Fruit fly (Drosophila melanogaster) whole organism, wandering third instar larva: Measurements from ENCODE around the gene Nt5b.

ENCODE experiments used
- Abd-B ChIP-seq: fragments of >200 bp; optimal IDR thresholded peaks from 2 replicates; lab custom pipeline; 2017; ENCODE audit warnings: missing biosample characterization, missing genetic modification characterization
- CG32264 ChIP-seq: fragments of 200-800 bp; sonication (Bioruptor generic); optimal IDR thresholded peaks from 2 replicates; lab custom pipeline; 2016; ENCODE audit warnings: missing biosample characterization, missing genetic modification characterization
- CG9705 ChIP-seq: fragments of 200-800 bp; sonication (Bioruptor generic); optimal IDR thresholded peaks from 2 replicates; lab custom pipeline; 2018; ENCODE audit warnings: missing biosample characterization, mild to moderate bottlenecking, missing genetic modification characterization
- CrebA ChIP-seq: fragments of 200-800 bp; sonication (Bioruptor generic); optimal IDR thresholded peaks from 2 replicates; lab custom pipeline; 2016; ENCODE audit warnings: missing biosample characterization, mild to moderate bottlenecking, missing genetic modification characterization, borderline replicate concordance
- Dfd ChIP-seq: fragments of >200 bp; optimal IDR thresholded peaks from 2 replicates; lab custom pipeline; 2017; ENCODE audit warnings: missing biosample characterization, missing genetic modification characterization
- Dif ChIP-seq: fragments of 200-275, 200-300 bp; sonication (Bioruptor generic); optimal IDR thresholded peaks from 2 replicates; lab custom pipeline; 2018; ENCODE audit warnings: missing biosample characterization, missing genetic modification characterization; ENCODE audit not compliant: partially characterized antibody
- GATAd ChIP-seq: sonication (Bioruptor generic); optimal IDR thresholded peaks from 2 replicates; lab custom pipeline; 2016; ENCODE audit warnings: missing biosample characterization, missing genetic modification characterization
- HLH106 ChIP-seq: fragments of 200-800 bp; optimal IDR thresholded peaks from 3 replicates; lab custom pipeline; 2019; ENCODE audit warnings: missing biosample characterization, mild to moderate bottlenecking, missing genetic modification characterization, moderate library complexity
- Hnf4 ChIP-seq: fragments of 200-800 bp; sonication (Bioruptor generic); optimal IDR thresholded peaks from 2 replicates; lab custom pipeline; 2016; ENCODE audit warnings: missing biosample characterization, mild to moderate bottlenecking, missing genetic modification characterization
- Hr78 ChIP-seq: fragments of >200 bp; optimal IDR thresholded peaks from 2 replicates; lab custom pipeline; 2017; ENCODE audit warnings: missing biosample characterization, missing genetic modification characterization
- Hr83 ChIP-seq: fragments of 200-300 bp; sonication (Bioruptor generic); optimal IDR thresholded peaks from 2 replicates; lab custom pipeline; 2016; ENCODE audit warnings: missing biosample characterization, mild to moderate bottlenecking, missing genetic modification characterization, moderate library complexity; ENCODE audit not compliant: poor library complexity, severe bottlenecking
- Jra ChIP-seq: sonication (Bioruptor generic); optimal IDR thresholded peaks from 2 replicates; lab custom pipeline; 2016; ENCODE audit warnings: missing biosample characterization, missing genetic modification characterization
- Mio ChIP-seq: sonication (Bioruptor generic); optimal IDR thresholded peaks from 2 replicates; lab custom pipeline; 2016; ENCODE audit warnings: missing biosample characterization, missing genetic modification characterization
- Myc ChIP-seq: fragments of >200 bp; optimal IDR thresholded peaks from 2 replicates; lab custom pipeline; 2017
- N ChIP-seq: fragments of >200 bp; optimal IDR thresholded peaks from 2 replicates; lab custom pipeline; 2018; ENCODE audit warnings: missing biosample characterization, missing external identifiers, missing genetic modification characterization
- OdsH ChIP-seq: fragments of 200-800 bp; sonication (Bioruptor generic); optimal IDR thresholded peaks from 2 replicates; lab custom pipeline; 2016; ENCODE audit warnings: missing biosample characterization, mild to moderate bottlenecking, missing genetic modification characterization
- Rel ChIP-seq, 2 experiments: fragments of 200-800 bp; sonication (Bioruptor generic) in 1 of 2; optimal IDR thresholded peaks; 2 replicates in 1 of 2; 3 replicates in 1 of 2; lab custom pipeline; 2016 to 2019; ENCODE audit warnings: mild to moderate bottlenecking in 2 of 2, missing biosample characterization in 2 of 2, missing genetic modification characterization in 2 of 2, moderate library complexity in 1 of 2
- Sp1 ChIP-seq: fragments of 200-800 bp; sonication (Bioruptor generic); optimal IDR thresholded peaks from 3 replicates; lab custom pipeline; 2019; ENCODE audit warnings: missing biosample characterization, mild to moderate bottlenecking, missing genetic modification characterization, moderate library complexity
- Vsx2 ChIP-seq: fragments of 200-300, 225-300 bp; sonication (Bioruptor generic); optimal IDR thresholded peaks from 2 replicates; lab custom pipeline; 2018; ENCODE audit warnings: missing biosample characterization, missing genetic modification characterization; ENCODE audit not compliant: partially characterized antibody
- br ChIP-seq: fragments of 200-800 bp; sonication (Bioruptor generic); optimal IDR thresholded peaks from 2 replicates; lab custom pipeline; 2016; ENCODE audit warnings: missing biosample characterization, missing genetic modification characterization
- brk ChIP-seq: fragments of 200-800 bp; sonication (Bioruptor generic); optimal IDR thresholded peaks from 2 replicates; lab custom pipeline; 2016; ENCODE audit warnings: missing biosample characterization, mild to moderate bottlenecking, missing genetic modification characterization
- dl ChIP-seq, 2 experiments: fragments of 175-275, 200-275 bp in 1 of 2; fragments of 200-275 bp in 1 of 2; sonication (Bioruptor generic); optimal IDR thresholded peaks; lab custom pipeline; 2018; ENCODE audit warnings: mild to moderate bottlenecking in 2 of 2, missing biosample characterization in 2 of 2, missing genetic modification characterization in 2 of 2, moderate library complexity in 2 of 2; ENCODE audit not compliant: partially characterized antibody in 2 of 2, insufficient read depth in 1 of 2
- dmrt93B ChIP-seq: fragments of 200-800 bp; sonication (Bioruptor generic); optimal IDR thresholded peaks from 2 replicates; lab custom pipeline; 2018; ENCODE audit warnings: missing biosample characterization, mild to moderate bottlenecking, missing genetic modification characterization
- dsf ChIP-seq: sonication (Bioruptor generic); optimal IDR thresholded peaks from 2 replicates; lab custom pipeline; 2016; ENCODE audit warnings: missing biosample characterization, missing genetic modification characterization, borderline replicate concordance
- ey ChIP-seq: fragments of 200-800 bp; sonication (Bioruptor generic); optimal IDR thresholded peaks from 2 replicates; lab custom pipeline; 2016; ENCODE audit warnings: missing biosample characterization, missing genetic modification characterization
- foxo ChIP-seq, 2 experiments: fragments of 200-800 bp; sonication (Bioruptor generic); optimal IDR thresholded peaks; 2 replicates in 1 of 2; 3 replicates in 1 of 2; lab custom pipeline; 2016 to 2017; ENCODE audit warnings: missing biosample characterization in 2 of 2, missing genetic modification characterization in 2 of 2
- fru ChIP-seq: fragments of 200-800 bp; sonication (Bioruptor generic); optimal IDR thresholded peaks from 3 replicates; lab custom pipeline; 2016; ENCODE audit warnings: missing biosample characterization, mild to moderate bottlenecking, missing genetic modification characterization
- h ChIP-seq: fragments of 200-800 bp; sonication (Bioruptor generic); optimal IDR thresholded peaks from 3 replicates; lab custom pipeline; 2016; ENCODE audit warnings: missing biosample characterization, mild to moderate bottlenecking, missing genetic modification characterization
- jim ChIP-seq: fragments of 175-275, 200-325 bp; sonication (Bioruptor generic); optimal IDR thresholded peaks from 2 replicates; lab custom pipeline; 2016; ENCODE audit warnings: missing biosample characterization, mild to moderate bottlenecking, missing genetic modification characterization
- lola ChIP-seq: fragments of >200 bp; optimal IDR thresholded peaks from 2 replicates; lab custom pipeline; 2017; ENCODE audit warnings: missing biosample characterization, missing genetic modification characterization
- pan ChIP-seq: fragments of >200 bp; optimal IDR thresholded peaks from 2 replicates; lab custom pipeline; 2017
- psq ChIP-seq: fragments of 200-800 bp; sonication (Bioruptor generic); optimal IDR thresholded peaks from 3 replicates; lab custom pipeline; 2017; ENCODE audit warnings: missing biosample characterization, mild to moderate bottlenecking, missing genetic modification characterization, moderate library complexity
- rgr ChIP-seq: fragments of 200-800 bp; sonication (Bioruptor generic); optimal IDR thresholded peaks from 3 replicates; lab custom pipeline; 2016; ENCODE audit warnings: missing biosample characterization, mild to moderate bottlenecking, missing genetic modification characterization
- sage ChIP-seq: fragments of 200-800 bp; sonication (Bioruptor generic); optimal IDR thresholded peaks from 2 replicates; lab custom pipeline; 2016; ENCODE audit warnings: missing biosample characterization, mild to moderate bottlenecking, missing genetic modification characterization
- sv ChIP-seq: fragments of 200-800 bp; sonication (Bioruptor generic); optimal IDR thresholded peaks from 3 replicates; lab custom pipeline; 2016; ENCODE audit warnings: missing biosample characterization, missing genetic modification characterization
- tai ChIP-seq: sonication (Bioruptor generic); optimal IDR thresholded peaks from 2 replicates; lab custom pipeline; 2016; ENCODE audit warnings: missing biosample characterization, missing genetic modification characterization
- usp ChIP-seq: fragments of >200 bp; optimal IDR thresholded peaks from 2 replicates; lab custom pipeline; 2017; ENCODE audit warnings: missing biosample characterization, missing genetic modification characterization
- woc ChIP-seq: sonication (Bioruptor generic); optimal IDR thresholded peaks from 2 replicates; lab custom pipeline; 2016; ENCODE audit warnings: missing biosample characterization, mild to moderate bottlenecking, missing genetic modification characterization

Gene Nt5b

DNA sequence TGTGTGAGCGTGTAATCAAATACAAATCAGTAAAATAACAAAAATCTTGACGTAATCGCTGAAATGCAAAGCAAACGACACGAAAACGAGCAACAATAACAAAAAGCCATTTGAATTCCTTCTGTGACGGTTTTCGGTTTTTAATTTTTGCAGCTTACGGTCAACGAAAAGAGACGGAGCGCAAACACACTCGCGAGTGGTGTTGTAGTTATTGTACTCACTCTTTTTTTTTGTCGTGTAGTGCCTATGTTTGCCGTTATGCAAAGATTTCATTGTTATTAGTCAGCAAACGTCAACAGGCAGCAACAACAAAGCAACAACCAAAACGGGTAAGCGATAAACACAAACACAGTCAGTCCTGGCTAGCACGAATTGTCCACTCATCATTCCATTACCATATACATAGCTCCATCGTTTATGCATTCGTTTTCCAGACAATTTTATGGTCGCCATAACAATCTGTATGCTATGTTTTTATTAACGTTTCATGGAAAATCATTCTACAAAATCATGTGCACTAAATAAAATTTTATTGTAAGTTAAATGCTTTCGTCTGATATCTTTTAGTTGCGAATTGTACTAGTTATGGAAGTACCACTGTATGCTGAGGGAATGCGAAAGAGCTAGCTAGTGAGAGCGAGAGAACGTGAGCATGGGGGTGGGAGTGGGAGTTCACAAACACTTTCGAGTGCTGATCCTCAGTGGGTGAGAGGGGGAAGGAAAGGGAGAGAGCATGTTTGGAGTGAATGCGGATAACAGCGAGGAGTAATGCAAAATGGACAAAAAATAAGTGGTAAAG lies 42.9 kb downstream of the Nt5b start:
- TF ChIP-seq Hnf4 (peak; percentile 63), Sp1 (GFP tag; lab: Kevin White, UChicago) (peak; percentile 86), sage (GFP tag; lab: Kevin White, UChicago) (no peak), CrebA (GFP tag; lab: Kevin White, UChicago) (no peak), dl (GFP tag; optimal IDR thresholded peaks at IDR 0.05; lab: Kevin White, UChicago; ENCODE audit: insufficient read depth in 1 of 2, partially characterized antibody in 2 of 2) (no peak), pan (lab: Kevin White, UChicago) (no peak), Abd-B (no peak), Dif (peak; percentile 52), woc (peak; percentile 75), dsf (GFP tag; lab: Kevin White, UChicago) (no peak), dmrt93B (peak; percentile 76), jim (GFP tag; lab: Kevin White, UChicago) (no peak), Hr78 (GFP tag; lab: Kevin White, UChicago) (no peak), br (GFP tag; lab: Kevin White, UChicago) (peak; percentile 82), HLH106 (tag; lab: Kevin White, UChicago) (peak; percentile 92), N (no peak), sv (GFP tag; lab: Kevin White, UChicago) (no peak), h (GFP tag; lab: Kevin White, UChicago) (peak; percentile 83), GATAd (GFP tag; lab: Kevin White, UChicago) (no peak), Hr83 (GFP tag; lab: Kevin White, UChicago) (no peak), Dfd (GFP tag; lab: Kevin White, UChicago) (no peak), Myc (lab: Kevin White, UChicago) (no peak), tai (GFP tag; lab: Kevin White, UChicago) (peak; percentile 2), OdsH (peak; percentile 55), rgr (GFP tag; lab: Kevin White, UChicago) (peak; percentile 70), Mio (GFP tag; lab: Kevin White, UChicago) (no peak), fru (peak; percentile 84), ey (peak; percentile 80), CG32264 (GFP tag; lab: Kevin White, UChicago) (peak; percentile 80), Rel (GFP tag; optimal IDR thresholded peaks at IDR 0.05; lab: Kevin White, UChicago) (peak; percentile 21), Rel (tag; optimal IDR thresholded peaks at IDR 0.05; lab: Kevin White, UChicago) (peak; percentile 77), lola (GFP tag; lab: Kevin White, UChicago) (no peak), Jra (GFP tag; lab: Kevin White, UChicago) (peak; percentile 19), psq (peak; percentile 73), CG9705 (GFP tag; lab: Kevin White, UChicago) (peak; percentile 76), usp (GFP tag; lab: Kevin White, UChicago) (no peak), Vsx2 (GFP tag; lab: Kevin White, UChicago) (no peak), foxo (GFP tag; optimal IDR thresholded peaks at IDR 0.05; lab: Kevin White, UChicago) (peak; percentile 77 to 83), brk (GFP tag; lab: Kevin White, UChicago) (no peak)

DNA sequence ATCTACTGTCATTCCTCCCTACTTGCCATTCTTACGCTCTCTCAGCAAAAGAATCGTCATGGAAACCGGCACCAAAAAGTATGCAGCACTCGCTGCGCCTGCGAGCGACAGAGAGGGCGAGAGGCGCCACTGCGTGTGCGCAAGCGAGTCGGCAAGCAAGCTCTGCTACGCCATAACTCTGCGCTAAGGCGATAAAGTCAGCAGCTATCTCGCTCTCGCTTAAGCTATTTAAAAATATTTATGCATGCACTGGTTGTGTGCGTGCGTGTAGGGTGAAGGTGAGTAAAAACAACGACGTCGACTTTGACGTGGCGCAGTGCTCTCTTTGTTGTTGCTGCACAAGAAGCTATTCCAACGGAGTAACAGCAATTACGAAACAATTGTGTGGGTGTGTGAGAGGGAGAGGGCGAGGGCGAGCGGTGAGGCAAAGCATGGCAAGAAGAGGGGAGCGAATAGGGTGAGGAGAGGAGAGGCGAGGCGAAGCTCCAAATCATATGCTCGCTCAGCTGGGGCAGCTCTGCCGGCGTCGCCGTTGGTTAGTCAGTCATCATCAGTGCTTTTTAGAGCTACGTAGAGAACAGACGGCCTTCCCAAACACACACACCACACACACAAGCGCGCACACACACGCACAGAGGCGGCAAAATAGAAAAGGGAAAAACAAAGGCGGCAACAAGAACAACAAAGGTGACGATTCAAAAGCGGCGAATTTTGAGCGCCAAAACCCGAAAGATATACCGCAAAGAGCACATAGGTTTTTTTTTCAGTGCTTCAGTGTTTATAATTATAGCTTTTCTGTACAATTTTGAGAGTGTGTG lies 43.7 kb downstream of the Nt5b start, which contains the start of gene CrebB:
Gene CrebB (plus strand): TSS at position 325 of the 818 bp plus-strand sequence.
- peak; percentile 89 for TF ChIP-seq CrebA (GFP tag; lab: Kevin White, UChicago)
- TF ChIP-seq br (GFP tag; lab: Kevin White, UChicago): peak; percentile 56
- peak; percentile 52 for TF ChIP-seq ey
- TF ChIP-seq sage (GFP tag; lab: Kevin White, UChicago): no peak
- no peak for TF ChIP-seq usp (GFP tag; lab: Kevin White, UChicago)
- TF ChIP-seq fru: peak; percentile 29
- no peak for TF ChIP-seq CG9705 (GFP tag; lab: Kevin White, UChicago)
- TF ChIP-seq tai (GFP tag; lab: Kevin White, UChicago): no peak
- TF ChIP-seq dmrt93B: no peak
- TF ChIP-seq HLH106 (tag; lab: Kevin White, UChicago): no peak
- TF ChIP-seq N: no peak
- peak in 1 of 2 experiments; percentile 24 for TF ChIP-seq foxo (GFP tag; optimal IDR thresholded peaks at IDR 0.05; lab: Kevin White, UChicago)
- no peak for TF ChIP-seq jim (GFP tag; lab: Kevin White, UChicago)
- TF ChIP-seq Hnf4: no peak
- TF ChIP-seq Hr83 (GFP tag; lab: Kevin White, UChicago): peak; percentile 63
- TF ChIP-seq Myc (lab: Kevin White, UChicago): no peak
- peak; percentile 48 for TF ChIP-seq rgr (GFP tag; lab: Kevin White, UChicago)
- peak; percentile 53 for TF ChIP-seq Dif
- no peak for TF ChIP-seq CG32264 (GFP tag; lab: Kevin White, UChicago)
- TF ChIP-seq GATAd (GFP tag; lab: Kevin White, UChicago): no peak
- TF ChIP-seq Sp1 (GFP tag; lab: Kevin White, UChicago): no peak
- TF ChIP-seq Abd-B: no peak
- no peak for TF ChIP-seq pan (lab: Kevin White, UChicago)
- TF ChIP-seq sv (GFP tag; lab: Kevin White, UChicago): no peak
- no peak for TF ChIP-seq brk (GFP tag; lab: Kevin White, UChicago)
- TF ChIP-seq dsf (GFP tag; lab: Kevin White, UChicago): no peak
- TF ChIP-seq Mio (GFP tag; lab: Kevin White, UChicago): peak; percentile 51
- no peak for TF ChIP-seq Rel (GFP tag; optimal IDR thresholded peaks at IDR 0.05; lab: Kevin White, UChicago)
- peak; percentile 46 for TF ChIP-seq Rel (tag; optimal IDR thresholded peaks at IDR 0.05; lab: Kevin White, UChicago)
- TF ChIP-seq dl (GFP tag; optimal IDR thresholded peaks at IDR 0.05; lab: Kevin White, UChicago; ENCODE audit: insufficient read depth in 1 of 2, partially characterized antibody in 2 of 2): peak in 1 of 2 experiments; percentile 15
- peak; percentile 51 for TF ChIP-seq Vsx2 (GFP tag; lab: Kevin White, UChicago)
- no peak for TF ChIP-seq woc
- no peak for TF ChIP-seq Dfd (GFP tag; lab: Kevin White, UChicago)
- TF ChIP-seq lola (GFP tag; lab: Kevin White, UChicago): no peak
- peak; percentile 56 for TF ChIP-seq h (GFP tag; lab: Kevin White, UChicago)
- TF ChIP-seq psq: no peak
